Worm (Caenorhabditis elegans): ENCODE measurements around the gene lgc-18.

The lgc-18 gene

ce11 chrX:12125308-12125707 lies at the start of gene lgc-18:
lgc-18 (plus strand) TSS chrX:12125608.
- no peak for TF ChIP-seq dao-5 (tag; optimal IDR thresholded peaks at IDR 0.05)
- no peak for TF ChIP-seq him-1 (tag; optimal IDR thresholded peaks at IDR 0.05)
- no peak for TF ChIP-seq W03F9.2 (tag; optimal IDR thresholded peaks at IDR 0.05)

DNA sequence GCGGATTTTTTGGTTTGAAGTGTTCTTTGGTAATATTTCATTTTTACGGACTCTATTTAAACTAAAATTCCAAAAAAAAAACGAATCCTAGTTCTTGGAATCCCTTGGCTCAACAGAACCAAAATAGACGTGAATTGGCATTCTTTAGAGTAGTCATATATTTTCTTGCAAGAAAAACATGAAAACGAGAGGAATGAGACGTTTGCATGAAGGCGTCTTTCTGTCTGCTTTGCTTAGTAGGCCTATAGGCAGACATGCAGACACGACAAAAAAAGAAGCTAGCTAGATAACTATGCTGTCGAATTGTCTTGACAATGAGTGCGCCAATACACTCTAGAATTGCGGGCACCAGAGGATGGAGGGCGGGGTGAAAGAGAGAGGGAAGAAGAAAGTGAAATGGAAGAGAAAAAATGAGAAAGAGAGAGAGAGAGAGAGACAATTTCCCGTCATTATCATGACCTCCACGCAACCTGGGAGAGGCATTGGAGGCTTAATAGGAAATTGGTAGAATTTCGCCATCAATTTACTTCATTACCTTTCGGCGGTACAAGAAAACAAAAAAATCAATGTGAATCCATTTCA lies 44.7 kb upstream of the lgc-18 start:
- no peak for TF ChIP-seq him-1 (tag; optimal IDR thresholded peaks at IDR 0.05)
- no peak for TF ChIP-seq dao-5 (tag; optimal IDR thresholded peaks at IDR 0.05)
- no peak for TF ChIP-seq W03F9.2 (tag; optimal IDR thresholded peaks at IDR 0.05)

DNA sequence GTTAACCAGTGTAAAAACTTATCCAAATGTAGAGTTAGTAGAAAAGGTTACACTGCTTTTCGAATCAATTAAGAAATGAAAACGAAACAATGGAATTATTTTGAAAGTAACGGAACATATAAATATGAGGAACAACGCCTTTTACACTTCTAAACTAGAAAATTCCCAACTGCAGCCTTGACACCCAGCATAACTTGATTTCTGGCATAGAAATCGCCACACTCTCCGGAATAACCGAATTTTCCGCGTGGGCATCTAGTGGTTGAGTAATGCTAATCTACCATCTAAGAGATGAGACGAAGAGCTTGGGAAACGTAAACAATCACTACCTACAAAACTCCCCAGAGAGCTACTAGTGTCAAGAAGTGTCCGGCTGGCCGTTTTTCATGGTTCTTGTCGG lies 44.2 kb upstream of the lgc-18 start:
- TF ChIP-seq dao-5 (tag; optimal IDR thresholded peaks at IDR 0.05) (no peak), him-1 (tag; optimal IDR thresholded peaks at IDR 0.05) (no peak), W03F9.2 (tag; optimal IDR thresholded peaks at IDR 0.05) (no peak)

ce11 chrX:12082813-12083212 lies 42.6 kb upstream of the lgc-18 start:
- TF ChIP-seq dao-5 (tag; optimal IDR thresholded peaks at IDR 0.05) (no peak), W03F9.2 (tag; optimal IDR thresholded peaks at IDR 0.05) (no peak), him-1 (tag; optimal IDR thresholded peaks at IDR 0.05) (no peak)

- no peak for TF ChIP-seq him-1 (tag; optimal IDR thresholded peaks at IDR 0.05)
- TF ChIP-seq W03F9.2 (tag; optimal IDR thresholded peaks at IDR 0.05), result no peak
- TF ChIP-seq dao-5 (tag; optimal IDR thresholded peaks at IDR 0.05), result no peak
Observed at ce11 chrX:12086297-12086696, 39.1 kb upstream of the lgc-18 start.

DNA sequence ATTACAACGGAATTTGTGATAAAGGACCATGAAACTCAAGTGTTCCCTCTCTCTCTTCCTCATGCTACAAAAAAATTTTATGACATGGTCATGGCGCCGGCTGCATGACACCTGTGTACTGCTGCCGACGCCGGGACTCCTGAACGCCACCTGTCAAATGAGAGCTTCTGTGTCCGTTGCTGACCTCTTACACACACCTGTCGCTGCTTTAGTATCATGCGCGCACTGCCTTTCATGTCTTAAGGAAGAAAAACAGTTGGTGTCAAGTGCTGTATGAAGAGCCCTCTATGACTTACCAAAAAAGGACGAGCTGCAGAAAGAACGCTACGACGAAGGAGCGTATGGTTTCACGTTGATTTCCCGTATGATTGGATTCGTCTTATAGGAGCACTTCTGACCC lies 32.8 kb upstream of the lgc-18 start:
- TF ChIP-seq dao-5 (tag; optimal IDR thresholded peaks at IDR 0.05), result no peak
- TF ChIP-seq him-1 (tag; optimal IDR thresholded peaks at IDR 0.05), result no peak
- no peak for TF ChIP-seq W03F9.2 (tag; optimal IDR thresholded peaks at IDR 0.05)

- TF ChIP-seq dao-5 (tag; optimal IDR thresholded peaks at IDR 0.05) (no peak), W03F9.2 (tag; optimal IDR thresholded peaks at IDR 0.05) (no peak), him-1 (tag; optimal IDR thresholded peaks at IDR 0.05) (no peak)
Observed at ce11 chrX:12093043-12093442, 32.4 kb upstream of the lgc-18 start, which contains the start of gene W03G11.4. W03G11.4 (minus strand) TSS chrX:12093143.

DNA sequence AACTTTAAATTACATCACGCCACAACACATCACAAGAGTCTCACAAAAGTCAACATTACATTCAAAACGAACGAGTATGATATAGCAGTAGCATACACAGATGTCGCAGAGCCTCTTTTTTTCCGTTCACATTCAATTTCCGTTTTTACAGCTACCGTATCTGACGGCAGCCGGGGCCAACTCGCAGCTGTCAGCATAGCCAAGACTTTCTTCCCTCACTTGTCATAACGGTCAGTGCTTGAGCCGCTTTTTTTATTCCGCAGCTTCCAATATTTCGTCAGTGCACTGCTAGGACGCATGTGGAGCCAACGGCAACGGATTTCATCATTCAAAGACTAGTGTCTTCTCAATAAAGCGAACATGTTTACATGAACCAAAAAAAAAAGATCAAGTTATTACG lies 31.4 kb upstream of the lgc-18 start:
- TF ChIP-seq dao-5 (tag; optimal IDR thresholded peaks at IDR 0.05) (no peak), him-1 (tag; optimal IDR thresholded peaks at IDR 0.05) (no peak), W03F9.2 (tag; optimal IDR thresholded peaks at IDR 0.05) (no peak)

DNA sequence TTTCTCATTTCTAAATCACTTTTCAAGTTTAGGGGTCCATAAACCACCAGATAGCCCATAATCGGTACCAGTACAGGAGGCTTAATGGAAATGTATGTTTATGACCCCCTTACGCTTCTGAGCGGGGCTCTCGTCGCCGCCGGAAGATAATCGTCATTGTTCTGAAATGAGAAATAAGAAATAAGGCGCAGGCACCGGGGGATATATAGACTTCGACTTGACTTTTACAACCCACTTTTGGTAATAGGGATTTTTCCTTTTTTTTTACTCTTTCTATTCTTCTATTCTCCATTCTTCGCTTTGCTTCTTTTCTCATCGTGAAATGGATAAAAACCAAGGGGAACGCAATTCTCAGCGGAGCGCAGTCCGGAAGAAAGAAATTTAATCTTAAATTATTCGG lies 30.2 kb upstream of the lgc-18 start:
- no peak for TF ChIP-seq dao-5 (tag; optimal IDR thresholded peaks at IDR 0.05)
- TF ChIP-seq him-1 (tag; optimal IDR thresholded peaks at IDR 0.05), result no peak
- no peak for TF ChIP-seq W03F9.2 (tag; optimal IDR thresholded peaks at IDR 0.05)

DNA sequence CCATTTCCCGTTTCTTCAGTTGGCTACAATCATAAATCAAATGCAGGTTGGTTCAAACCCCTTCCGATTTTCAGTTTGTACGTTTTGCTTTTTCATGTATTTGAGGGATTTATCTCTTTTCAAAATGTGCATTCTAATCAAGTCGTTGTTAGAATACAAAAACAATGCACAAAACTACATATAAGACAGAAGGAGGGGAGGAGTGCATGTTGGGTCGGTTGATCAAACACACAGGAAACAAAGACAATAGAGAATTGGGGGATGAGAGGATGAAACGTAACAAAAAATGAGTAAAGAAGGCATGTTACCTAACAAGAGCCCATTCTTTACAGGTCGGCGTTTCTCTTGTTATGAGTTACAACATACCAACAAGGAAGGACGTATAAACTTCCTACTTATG lies 27.4 kb upstream of the lgc-18 start:
- no peak for TF ChIP-seq him-1 (tag; optimal IDR thresholded peaks at IDR 0.05)
- TF ChIP-seq W03F9.2 (tag; optimal IDR thresholded peaks at IDR 0.05), result no peak
- no peak for TF ChIP-seq dao-5 (tag; optimal IDR thresholded peaks at IDR 0.05)

- TF ChIP-seq dao-5 (tag; optimal IDR thresholded peaks at IDR 0.05), result no peak
- no peak for TF ChIP-seq W03F9.2 (tag; optimal IDR thresholded peaks at IDR 0.05)
- no peak for TF ChIP-seq him-1 (tag; optimal IDR thresholded peaks at IDR 0.05)
Observed at ce11 chrX:12103712-12104111, 21.7 kb upstream of the lgc-18 start, which contains the start of gene W03G11.3. W03G11.3 (minus strand) TSS chrX:12103812.

ce11 chrX:12104630-12105029 lies 20.8 kb upstream of the lgc-18 start, which contains the start of gene col-181:
col-181 (plus strand) TSS chrX:12104930.
- no peak for TF ChIP-seq W03F9.2 (tag; optimal IDR thresholded peaks at IDR 0.05)
- TF ChIP-seq dao-5 (tag; optimal IDR thresholded peaks at IDR 0.05), result no peak
- TF ChIP-seq him-1 (tag; optimal IDR thresholded peaks at IDR 0.05), result no peak

- no peak for TF ChIP-seq him-1 (tag; optimal IDR thresholded peaks at IDR 0.05)
- no peak for TF ChIP-seq W03F9.2 (tag; optimal IDR thresholded peaks at IDR 0.05)
- no peak for TF ChIP-seq dao-5 (tag; optimal IDR thresholded peaks at IDR 0.05)
Observed at ce11 chrX:12105458-12105857, 19.9 kb upstream of the lgc-18 start.

- TF ChIP-seq W03F9.2 (tag; optimal IDR thresholded peaks at IDR 0.05) (peak; percentile 8), dao-5 (tag; optimal IDR thresholded peaks at IDR 0.05) (peak; percentile 56), him-1 (tag; optimal IDR thresholded peaks at IDR 0.05) (peak; percentile 89)
Observed at ce11 chrX:12106004-12106403, 19.4 kb upstream of the lgc-18 start.
